Worm (Caenorhabditis elegans) whole organism, L3 larva: Measurements from ENCODE around the gene clc-2.

Experiments
- R02D3.7 ChIP-seq: fragments of 150-350 bp; optimal IDR thresholded peaks from 2 replicates; lab custom pipeline; 2014; ENCODE audit warnings: missing biosample characterization, missing genetic modification characterization
- ZK546.5 ChIP-seq: sonication (generic microtip); optimal IDR thresholded peaks from 2 replicates; lab custom pipeline; 2017; ENCODE audit warnings: missing biosample characterization, missing genetic modification characterization
- aly-2 ChIP-seq: fragments of 150-350 bp; optimal IDR thresholded peaks from 2 replicates; lab custom pipeline; 2014; ENCODE audit warnings: missing biosample characterization, missing genetic modification characterization
- ama-1 ChIP-seq: fragments of 150-350 bp; optimal IDR thresholded peaks from 2 replicates; lab custom pipeline; 2018
- ceh-16 ChIP-seq: sonication (generic microtip); optimal IDR thresholded peaks from 2 replicates; lab custom pipeline; 2017; ENCODE audit warnings: missing biosample characterization, missing genetic modification characterization
- ceh-28 ChIP-seq: fragments of 150-350 bp; optimal IDR thresholded peaks from 2 replicates; lab custom pipeline; 2014; ENCODE audit warnings: missing biosample characterization, missing genetic modification reagents, missing genetic modification characterization
- ceh-82 ChIP-seq: fragments of 150-350 bp; optimal IDR thresholded peaks from 2 replicates; lab custom pipeline; 2014; ENCODE audit warnings: missing biosample characterization, missing genetic modification characterization
- ceh-9 ChIP-seq: sonication (generic microtip); optimal IDR thresholded peaks from 2 replicates; lab custom pipeline; 2018; ENCODE audit warnings: missing biosample characterization, missing genetic modification characterization
- daf-12 ChIP-seq: fragments of 150-350 bp; optimal IDR thresholded peaks from 2 replicates; lab custom pipeline; 2014; ENCODE audit warnings: missing biosample characterization, missing genetic modification reagents, missing genetic modification characterization
- egl-27 ChIP-seq: sonication (generic microtip); optimal IDR thresholded peaks from 4 replicates; lab custom pipeline; 2017; ENCODE audit warnings: missing biosample characterization, missing genetic modification reagents, missing genetic modification characterization
- egl-5 ChIP-seq: fragments of 150-350 bp; optimal IDR thresholded peaks from 2 replicates; lab custom pipeline; 2017; ENCODE audit warnings: missing biosample characterization, missing genetic modification reagents, missing genetic modification characterization, inconsistent platforms
- elt-1 ChIP-seq: fragments of 150-350 bp; optimal IDR thresholded peaks from 2 replicates; lab custom pipeline; 2014; ENCODE audit warnings: missing biosample characterization, missing genetic modification characterization
- elt-2 ChIP-seq: sonication (generic microtip); optimal IDR thresholded peaks from 2 replicates; lab custom pipeline; 2016; ENCODE audit warnings: missing genetic modification reagents, mild to moderate bottlenecking, missing genetic modification characterization, missing compliant biosample characterization
- elt-3 ChIP-seq, 3 experiments: fragments of 150-350 bp in 1 of 3; sonication (generic microtip) in 2 of 3; optimal IDR thresholded peaks; 2 replicates in 2 of 3; 4 replicates in 1 of 3; lab custom pipeline; 2014 to 2017; ENCODE audit warnings: missing biosample characterization in 3 of 3, missing genetic modification characterization in 3 of 3
- eor-1 ChIP-seq, 2 experiments: fragments of 150-350 bp; optimal IDR thresholded peaks; 2 replicates each; lab custom pipeline; 2014 to 2018; ENCODE audit warnings: missing biosample characterization in 2 of 2, missing genetic modification characterization in 2 of 2
- fkh-10 ChIP-seq: sonication (generic microtip); optimal IDR thresholded peaks from 2 replicates; lab custom pipeline; 2017; ENCODE audit warnings: missing biosample characterization, missing genetic modification reagents, missing genetic modification characterization
- fkh-2 ChIP-seq: fragments of 150-350 bp; optimal IDR thresholded peaks from 2 replicates; lab custom pipeline; 2014; ENCODE audit warnings: missing biosample characterization, missing genetic modification reagents, missing genetic modification characterization
- fos-1 ChIP-seq: fragments of 150-350 bp; optimal IDR thresholded peaks from 2 replicates; lab custom pipeline; 2014; ENCODE audit warnings: missing biosample characterization, missing genetic modification characterization
- hmg-11 ChIP-seq: sonication (generic microtip); optimal IDR thresholded peaks from 2 replicates; lab custom pipeline; 2016; ENCODE audit warnings: missing genetic modification characterization, missing compliant biosample characterization
- jun-1 ChIP-seq: fragments of 150-350 bp; optimal IDR thresholded peaks from 2 replicates; lab custom pipeline; 2014; ENCODE audit warnings: missing biosample characterization, missing genetic modification reagents, missing genetic modification characterization
- lin-15B ChIP-seq: fragments of 150-350 bp; optimal IDR thresholded peaks from 2 replicates; lab custom pipeline; 2014; ENCODE audit warnings: missing biosample characterization, missing genetic modification characterization
- lin-39 ChIP-seq: fragments of 150-350 bp; optimal IDR thresholded peaks from 2 replicates; lab custom pipeline; 2018; ENCODE audit warnings: missing biosample characterization, missing genetic modification reagents, missing genetic modification characterization
- lsy-12 ChIP-seq: sonication (generic microtip); optimal IDR thresholded peaks from 2 replicates; lab custom pipeline; 2016; ENCODE audit warnings: mild to moderate bottlenecking, missing genetic modification characterization, missing compliant biosample characterization
- mdl-1 ChIP-seq: fragments of 150-350 bp; optimal IDR thresholded peaks from 2 replicates; lab custom pipeline; 2014; ENCODE audit warnings: missing biosample characterization, missing genetic modification characterization
- mml-1 ChIP-seq: fragments of 150-350 bp; sonication (generic microtip); optimal IDR thresholded peaks from 3 replicates; lab custom pipeline; 2014; ENCODE audit warnings: missing biosample characterization, missing genetic modification characterization
- nfya-1 ChIP-seq: sonication (generic microtip); optimal IDR thresholded peaks from 2 replicates; lab custom pipeline; 2017; ENCODE audit warnings: missing genetic modification characterization, mild to moderate bottlenecking, missing compliant biosample characterization, antibody characterized with exemption, moderate library complexity; ENCODE audit not compliant: insufficient read depth
- nhr-11 ChIP-seq: fragments of 150-350 bp; optimal IDR thresholded peaks from 2 replicates; lab custom pipeline; 2014; ENCODE audit warnings: missing biosample characterization, missing genetic modification characterization
- nhr-12 ChIP-seq: fragments of 150-350 bp; optimal IDR thresholded peaks from 2 replicates; lab custom pipeline; 2014; ENCODE audit warnings: missing biosample characterization, missing genetic modification characterization
- nhr-23 ChIP-seq: fragments of 150-350 bp; optimal IDR thresholded peaks from 2 replicates; lab custom pipeline; 2014; ENCODE audit warnings: missing biosample characterization, missing genetic modification reagents, missing genetic modification characterization
- nhr-237 ChIP-seq: fragments of 150-350 bp; optimal IDR thresholded peaks from 2 replicates; lab custom pipeline; 2014; ENCODE audit warnings: missing biosample characterization, missing genetic modification characterization
- nhr-25 ChIP-seq: sonication (generic microtip); optimal IDR thresholded peaks from 2 replicates; lab custom pipeline; 2017; ENCODE audit warnings: missing biosample characterization, missing genetic modification characterization
- nhr-28 ChIP-seq: fragments of 150-350 bp; optimal IDR thresholded peaks from 2 replicates; lab custom pipeline; 2014; ENCODE audit warnings: missing biosample characterization, missing genetic modification characterization
- nhr-43 ChIP-seq: sonication (generic microtip); optimal IDR thresholded peaks from 2 replicates; lab custom pipeline; 2016; ENCODE audit warnings: mild to moderate bottlenecking, missing genetic modification characterization, missing compliant biosample characterization; ENCODE audit not compliant: poor library complexity, severe bottlenecking
- nhr-67 ChIP-seq: fragments of 150-350 bp; optimal IDR thresholded peaks from 2 replicates; lab custom pipeline; 2014; ENCODE audit warnings: missing biosample characterization, missing genetic modification characterization
- nhr-76 ChIP-seq: fragments of 150-350 bp; sonication (generic microtip); optimal IDR thresholded peaks from 5 replicates; lab custom pipeline; 2014; ENCODE audit warnings: missing biosample characterization, missing genetic modification characterization
- nhr-77 ChIP-seq: fragments of 150-350 bp; optimal IDR thresholded peaks from 2 replicates; lab custom pipeline; 2014; ENCODE audit warnings: missing biosample characterization, missing genetic modification characterization
- pha-4 ChIP-seq: fragments of 150-350 bp; optimal IDR thresholded peaks from 2 replicates; lab custom pipeline; 2014; ENCODE audit warnings: missing biosample characterization, missing genetic modification reagents, missing genetic modification characterization
- pqm-1 ChIP-seq: fragments of 150-350 bp; optimal IDR thresholded peaks from 2 replicates; lab custom pipeline; 2017; ENCODE audit warnings: missing biosample characterization, missing genetic modification characterization, inconsistent platforms
- sea-2 ChIP-seq: fragments of 150-350 bp; sonication (generic microtip); optimal IDR thresholded peaks from 4 replicates; lab custom pipeline; 2014; ENCODE audit warnings: missing biosample characterization, missing genetic modification reagents, missing genetic modification characterization
- skn-1 ChIP-seq: fragments of 150-350 bp; optimal IDR thresholded peaks from 2 replicates; lab custom pipeline; 2014; ENCODE audit warnings: missing biosample characterization, missing genetic modification characterization
- snpc-4 ChIP-seq: fragments of 150-350 bp; optimal IDR thresholded peaks from 2 replicates; lab custom pipeline; 2014; ENCODE audit warnings: missing biosample characterization, missing genetic modification characterization
- tbx-2 ChIP-seq: sonication (generic microtip); optimal IDR thresholded peaks from 2 replicates; lab custom pipeline; 2016; ENCODE audit warnings: mild to moderate bottlenecking, missing genetic modification characterization, missing compliant biosample characterization
- unc-39 ChIP-seq: sonication (generic microtip); optimal IDR thresholded peaks from 4 replicates; lab custom pipeline; 2017; ENCODE audit warnings: missing biosample characterization, missing genetic modification characterization
- unc-62 ChIP-seq: fragments of 150-350 bp; sonication (generic microtip); optimal IDR thresholded peaks from 4 replicates; lab custom pipeline; 2014; ENCODE audit warnings: missing biosample characterization, missing genetic modification reagents, missing genetic modification characterization
- zag-1 ChIP-seq: fragments of 150-350 bp; optimal IDR thresholded peaks from 2 replicates; lab custom pipeline; 2014; ENCODE audit warnings: missing biosample characterization, missing genetic modification characterization
- ztf-11 ChIP-seq: fragments of 150-350 bp; optimal IDR thresholded peaks from 2 replicates; lab custom pipeline; 2014; ENCODE audit warnings: missing biosample characterization, missing genetic modification characterization
- ztf-4 ChIP-seq: fragments of 150-350 bp; optimal IDR thresholded peaks from 2 replicates; lab custom pipeline; 2014; ENCODE audit warnings: missing biosample characterization, missing genetic modification characterization

The clc-2 gene

ce11 chrX:7474968-7475433 is 43.7 kb downstream of the clc-2 start, which contains the start of gene coh-1 (continued):
- TF ChIP-seq fkh-10, result no peak

ce11 chrX:7478476-7478875 is 47.2 kb downstream of the clc-2 start:
- TF ChIP-seq jun-1, result no peak
- no peak for TF ChIP-seq mdl-1 (tag; lab: Kevin White, UChicago)
- TF ChIP-seq ztf-11, result no peak
- peak; percentile 59 for TF ChIP-seq hmg-11 (tag; lab: Kevin White, UChicago)
- no peak for TF ChIP-seq ztf-4 (tag; lab: Kevin White, UChicago)
- no peak for TF ChIP-seq eor-1 (tag; optimal IDR thresholded peaks at IDR 0.05; lab: Kevin White, UChicago)
- TF ChIP-seq unc-62 (GFP tag; lab: Kevin White, UChicago), result no peak
- TF ChIP-seq skn-1, result peak; percentile 16
- no peak for TF ChIP-seq sea-2
- no peak for TF ChIP-seq aly-2
- TF ChIP-seq ceh-28, result peak; percentile 17
- TF ChIP-seq tbx-2 (tag; lab: Kevin White, UChicago), result no peak
- no peak for TF ChIP-seq elt-3 (tag; optimal IDR thresholded peaks at IDR 0.05; lab: Kevin White, UChicago)
- TF ChIP-seq nhr-67 (tag; lab: Kevin White, UChicago), result no peak
- TF ChIP-seq fos-1 (tag; lab: Kevin White, UChicago), result no peak
- peak; percentile 47 for TF ChIP-seq pha-4 (tag; lab: Kevin White, UChicago)
- no peak for TF ChIP-seq nhr-43
- TF ChIP-seq elt-1, result peak; percentile 3
- no peak for TF ChIP-seq ceh-82 (tag; lab: Kevin White, UChicago)
- TF ChIP-seq nhr-76 (tag; lab: Kevin White, UChicago), result no peak
- TF ChIP-seq nhr-28 (tag; lab: Kevin White, UChicago), result no peak
- no peak for TF ChIP-seq unc-39 (tag; lab: Kevin White, UChicago)
- TF ChIP-seq ZK546.5 (tag; lab: Kevin White, UChicago), result no peak
- TF ChIP-seq R02D3.7, result no peak
- no peak for TF ChIP-seq fkh-2 (tag; lab: Kevin White, UChicago)
- peak; percentile 86 for TF ChIP-seq lin-39 (tag; lab: Kevin White, UChicago)
- no peak for TF ChIP-seq nhr-237 (tag; lab: Kevin White, UChicago)
- no peak for TF ChIP-seq nhr-12
- TF ChIP-seq egl-5 (tag; lab: Kevin White, UChicago), result peak; percentile 6
- TF ChIP-seq zag-1 (tag; lab: Kevin White, UChicago), result no peak
- no peak for TF ChIP-seq egl-27 (tag; lab: Kevin White, UChicago)
- TF ChIP-seq snpc-4 (tag; lab: Kevin White, UChicago), result no peak
- no peak for TF ChIP-seq lsy-12
- peak; percentile 51 for TF ChIP-seq nfya-1 (tag; lab: Kevin White, UChicago)
- TF ChIP-seq ama-1 (lab: Kevin White, UChicago), result peak; percentile 82
- TF ChIP-seq daf-12 (tag; lab: Kevin White, UChicago), result no peak
- TF ChIP-seq nhr-77 (tag; lab: Kevin White, UChicago), result no peak
- TF ChIP-seq nhr-11, result no peak
- no peak for TF ChIP-seq ceh-16 (tag; lab: Kevin White, UChicago)
- TF ChIP-seq ceh-9 (tag; lab: Kevin White, UChicago), result no peak
- TF ChIP-seq lin-15B (tag; lab: Kevin White, UChicago), result peak; percentile 6
- TF ChIP-seq pqm-1 (tag; lab: Kevin White, UChicago), result no peak
- TF ChIP-seq nhr-25 (tag; lab: Kevin White, UChicago), result peak; percentile 21
- no peak for TF ChIP-seq mml-1
- TF ChIP-seq fkh-10, result peak; percentile 6
- TF ChIP-seq elt-2 (tag; lab: Kevin White, UChicago), result peak; percentile 35
- TF ChIP-seq nhr-23 (tag; lab: Kevin White, UChicago), result no peak
